Worm (Caenorhabditis elegans): Measurements from ENCODE around the gene svh-5.

DNA sequence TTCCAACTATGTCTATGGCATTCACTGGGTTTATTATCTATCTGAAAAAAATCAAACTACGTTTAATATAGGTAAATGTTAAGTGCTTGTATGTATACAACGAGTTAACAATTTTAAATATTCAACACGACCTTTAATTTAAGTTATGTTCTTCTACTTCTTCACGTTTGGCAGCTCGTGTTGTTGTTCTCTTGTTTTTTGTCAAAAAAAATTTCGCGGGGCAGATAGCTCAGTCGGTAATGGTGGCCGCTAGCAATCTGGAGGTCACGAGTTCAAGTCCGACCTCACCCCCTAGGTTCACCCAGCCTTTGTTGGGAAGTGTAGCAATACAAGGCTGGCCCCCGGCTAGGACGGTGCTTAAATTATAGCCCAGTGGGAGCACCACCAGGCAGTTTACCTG is 24.8 kb downstream of the svh-5 start:
- TF ChIP-seq nhr-237 (tag; optimal IDR thresholded peaks at IDR 0.05) (no peak), pha-4 (tag; optimal IDR thresholded peaks at IDR 0.05) (no peak), unc-62 (GFP tag; optimal IDR thresholded peaks at IDR 0.05) (no peak), mep-1 (tag; optimal IDR thresholded peaks at IDR 0.05) (no peak), elt-1 (tag; optimal IDR thresholded peaks at IDR 0.05; ENCODE audit: borderline replicate concordance, insufficient read depth) (no peak), sptf-1 (tag; optimal IDR thresholded peaks at IDR 0.05) (no peak), elt-3 (tag; optimal IDR thresholded peaks at IDR 0.05) (no peak), ces-1 (GFP tag; optimal IDR thresholded peaks at IDR 0.05) (no peak), nhr-28 (tag; optimal IDR thresholded peaks at IDR 0.05) (no peak), mab-5 (tag; optimal IDR thresholded peaks at IDR 0.05) (no peak), M03D4.4 (tag; optimal IDR thresholded peaks at IDR 0.05) (no peak), nhr-12 (tag; optimal IDR thresholded peaks at IDR 0.05) (no peak), nhr-2 (tag; optimal IDR thresholded peaks at IDR 0.05) (no peak)

Measured in whole organism, mixed stage, embryonic.